Fruit fly (Drosophila melanogaster) whole organism, embryonic: ENCODE measurements around the gene Adgf-C.

Source experiments
- Atf6 ChIP-seq: fragments of 200-800 bp; sonication (Bioruptor generic); IDR thresholded peaks from 2 replicates; pipeline ENCODE4 v1.3.6; 2022; ENCODE audit warnings: missing biosample characterization, missing genetic modification characterization
- CG10321 ChIP-seq: fragments of 200-800 bp; sonication (Bioruptor generic); IDR thresholded peaks from 2 replicates; pipeline ENCODE4 v1.3.6; 2022; ENCODE audit warnings: missing biosample characterization, missing genetic modification characterization
- CG10366 ChIP-seq: fragments of 200-800 bp; sonication (Bioruptor generic); IDR thresholded peaks from 2 replicates; pipeline ENCODE4 v1.3.6; 2022; ENCODE audit warnings: missing biosample characterization, missing genetic modification characterization
- CG11085 ChIP-seq: fragments of 200-800 bp; sonication (Bioruptor generic); IDR thresholded peaks from 2 replicates; pipeline ENCODE4 v1.3.6; 2022; ENCODE audit warnings: missing biosample characterization, missing genetic modification characterization
- CG11723 ChIP-seq: fragments of 200-800 bp; sonication (Bioruptor generic); optimal IDR thresholded peaks from 2 replicates; lab custom pipeline; 2017; ENCODE audit warnings: missing biosample characterization, mild to moderate bottlenecking, missing genetic modification characterization
- CG12299 ChIP-seq: fragments of 200-800 bp; sonication (Bioruptor generic); optimal IDR thresholded peaks from 2 replicates; lab custom pipeline; 2018; ENCODE audit warnings: missing biosample characterization, mild to moderate bottlenecking, missing genetic modification characterization
- CG12942 ChIP-seq: fragments of 200-800 bp; sonication (Bioruptor generic); optimal IDR thresholded peaks from 3 replicates; lab custom pipeline; 2016; ENCODE audit warnings: missing biosample characterization, missing genetic modification characterization
- CG13296 ChIP-seq: fragments of 200-800 bp; sonication (Bioruptor generic); optimal IDR thresholded peaks from 3 replicates; lab custom pipeline; 2018; ENCODE audit warnings: missing biosample characterization, mild to moderate bottlenecking, missing genetic modification characterization
- CG13894 ChIP-seq: fragments of 200-800 bp; sonication (Bioruptor generic); optimal IDR thresholded peaks from 3 replicates; lab custom pipeline; 2018; ENCODE audit warnings: missing biosample characterization, mild to moderate bottlenecking, missing genetic modification characterization, moderate library complexity
- CG16813 ChIP-seq: fragments of 200-800 bp; sonication (Bioruptor generic); IDR thresholded peaks from 3 replicates; pipeline ENCODE4 v1.3.6; 2022; ENCODE audit warnings: missing biosample characterization, missing genetic modification characterization; ENCODE audit not compliant: partially characterized antibody
- CG17829 ChIP-seq: fragments of 200-800 bp; optimal IDR thresholded peaks from 2 replicates; lab custom pipeline; 2019; ENCODE audit warnings: missing biosample characterization, mild to moderate bottlenecking, missing genetic modification characterization, moderate library complexity
- CG2199 ChIP-seq: fragments of 200-800 bp; sonication (Bioruptor generic); IDR thresholded peaks from 3 replicates; pipeline ENCODE4 v1.3.6; 2022; ENCODE audit warnings: missing biosample characterization, missing genetic modification characterization
- CG31365 ChIP-seq: fragments of 200-800 bp; sonication (Bioruptor generic); optimal IDR thresholded peaks from 2 replicates; lab custom pipeline; 2018; ENCODE audit warnings: missing biosample characterization, mild to moderate bottlenecking, missing genetic modification characterization
- CG3407 ChIP-seq: fragments of 200-800 bp; sonication (Bioruptor generic); optimal IDR thresholded peaks from 2 replicates; lab custom pipeline; 2018; ENCODE audit warnings: missing biosample characterization, mild to moderate bottlenecking, missing genetic modification characterization
- CG34422 ChIP-seq: fragments of 200-800 bp; sonication (Bioruptor generic); IDR thresholded peaks from 3 replicates; pipeline ENCODE4 v1.3.6; 2022; ENCODE audit warnings: missing biosample characterization, missing genetic modification characterization
- CG3838 ChIP-seq: fragments of 200-800 bp; sonication (Bioruptor generic); optimal IDR thresholded peaks from 3 replicates; lab custom pipeline; 2016; ENCODE audit warnings: missing biosample characterization, missing genetic modification characterization
- CG3847 ChIP-seq: fragments of 200-800 bp; sonication (Bioruptor generic); IDR thresholded peaks from 2 replicates; pipeline ENCODE4 v1.3.6; 2022; ENCODE audit warnings: missing biosample characterization, missing genetic modification characterization
- CG43689 ChIP-seq: fragments of 200-800 bp; sonication (Bioruptor generic); IDR thresholded peaks from 2 replicates; pipeline ENCODE4 v1.3.6; 2022; ENCODE audit warnings: missing biosample characterization, missing genetic modification characterization
- CG4820 ChIP-seq: fragments of 200-800 bp; sonication (Bioruptor generic); optimal IDR thresholded peaks from 3 replicates; lab custom pipeline; 2016; ENCODE audit warnings: missing biosample characterization, missing genetic modification characterization
- CG5180 ChIP-seq: fragments of 200-800 bp; sonication (Bioruptor generic); optimal IDR thresholded peaks from 3 replicates; lab custom pipeline; 2017; ENCODE audit warnings: missing biosample characterization, missing genetic modification characterization, mild to moderate bottlenecking, moderate library complexity, missing genetic modification reagents
- CG7928 ChIP-seq: fragments of 200-800 bp; sonication (Bioruptor generic); optimal IDR thresholded peaks from 2 replicates; lab custom pipeline; 2017; ENCODE audit warnings: missing biosample characterization, mild to moderate bottlenecking, missing genetic modification characterization
- CG8388 ChIP-seq: fragments of 200-800 bp; sonication (Bioruptor generic); optimal IDR thresholded peaks from 2 replicates; lab custom pipeline; 2019; ENCODE audit warnings: missing biosample characterization, mild to moderate bottlenecking, missing genetic modification characterization, moderate library complexity
- Dll ChIP-seq: fragments of 200-800 bp; sonication (Bioruptor generic); IDR thresholded peaks from 4 replicates; pipeline ENCODE4 v1.3.6; 2022; ENCODE audit warnings: missing biosample characterization, missing genetic modification characterization; ENCODE audit not compliant: partially characterized antibody
- E2f2 ChIP-seq: fragments of 200-800 bp; sonication (Bioruptor generic); IDR thresholded peaks from 2 replicates; pipeline ENCODE4 v1.3.6; 2022; ENCODE audit warnings: missing biosample characterization, missing genetic modification characterization
- Ets65A ChIP-seq: fragments of 200-800 bp; sonication (Bioruptor generic); peaks from one replicate; lab custom pipeline; 2016; ENCODE audit warnings: missing biosample characterization, missing genetic modification characterization
- GATAe ChIP-seq: fragments of 200-800 bp; sonication (Bioruptor generic); conservative IDR thresholded peaks from 2 replicates; pipeline ENCODE4 v1.3.6; 2022; ENCODE audit warnings: missing biosample characterization, missing genetic modification characterization
- H15 ChIP-seq: fragments of 200-800 bp; sonication (Bioruptor generic); IDR thresholded peaks from 3 replicates; pipeline ENCODE4 v1.3.6; 2022; ENCODE audit warnings: missing biosample characterization, missing genetic modification characterization
- HHEX ChIP-seq: fragments of 200-800 bp; sonication (Bioruptor generic); optimal IDR thresholded peaks from 3 replicates; lab custom pipeline; 2017; ENCODE audit warnings: missing biosample characterization, mild to moderate bottlenecking, missing genetic modification characterization, missing genetic modification reagents
- MESR4 ChIP-seq: fragments of 200-800 bp; sonication (Bioruptor generic); optimal IDR thresholded peaks from 2 replicates; lab custom pipeline; 2018; ENCODE audit warnings: missing biosample characterization, mild to moderate bottlenecking, missing genetic modification characterization, moderate library complexity
- Myb ChIP-seq: fragments of 200-800 bp; sonication (Bioruptor generic); optimal IDR thresholded peaks from 2 replicates; lab custom pipeline; 2016; ENCODE audit warnings: missing biosample characterization, missing genetic modification characterization
- Nf-YA ChIP-seq: fragments of 200-800 bp; sonication (Bioruptor generic); IDR thresholded peaks from 2 replicates; pipeline ENCODE4 v1.3.6; 2022; ENCODE audit warnings: missing biosample characterization, missing genetic modification characterization
- Side ChIP-seq: fragments of 200-800 bp; sonication (Bioruptor generic); optimal IDR thresholded peaks from 2 replicates; lab custom pipeline; 2016; ENCODE audit warnings: missing biosample characterization, missing genetic modification characterization
- Trl ChIP-seq, 3 experiments: fragments of >200 bp in 2 of 3; fragments of 200-800 bp in 1 of 3; sonication (Bioruptor generic) in 1 of 3; optimal IDR thresholded peaks; 2 replicates in 1 of 3; 3 replicates in 2 of 3; lab custom pipeline; 2016 to 2017; ENCODE audit warnings: missing biosample characterization in 1 of 3, missing genetic modification characterization in 1 of 3
- Xbp1 ChIP-seq: fragments of 200-800 bp; sonication (Bioruptor generic); optimal IDR thresholded peaks from 3 replicates; lab custom pipeline; 2016; ENCODE audit warnings: missing biosample characterization, mild to moderate bottlenecking, missing genetic modification characterization
- ac ChIP-seq: fragments of 200-800 bp; sonication (Bioruptor generic); optimal IDR thresholded peaks from 3 replicates; lab custom pipeline; 2017; ENCODE audit warnings: missing biosample characterization, mild to moderate bottlenecking, missing genetic modification characterization
- ara ChIP-seq: fragments of 200-800 bp; sonication (Bioruptor generic); IDR thresholded peaks from 2 replicates; pipeline ENCODE4 v1.3.6; 2022; ENCODE audit warnings: missing biosample characterization, missing genetic modification characterization
- ash1 ChIP-seq: fragments of 200-800 bp; sonication (Bioruptor generic); optimal IDR thresholded peaks from 2 replicates; lab custom pipeline; 2018; ENCODE audit warnings: missing biosample characterization, mild to moderate bottlenecking, missing genetic modification characterization
- cg ChIP-seq: fragments of 200-800 bp; sonication (Bioruptor generic); optimal IDR thresholded peaks from 3 replicates; lab custom pipeline; 2019; ENCODE audit warnings: missing biosample characterization, mild to moderate bottlenecking, missing genetic modification characterization, moderate library complexity
- chn ChIP-seq: fragments of 200-800 bp; sonication (Bioruptor generic); optimal IDR thresholded peaks from 2 replicates; lab custom pipeline; 2016; ENCODE audit warnings: missing biosample characterization, missing genetic modification characterization
- crp ChIP-seq, 2 experiments: fragments of 200-800 bp; sonication (Bioruptor generic); optimal IDR thresholded peaks; 2 replicates in 1 of 2; 3 replicates in 1 of 2; lab custom pipeline; 2017; ENCODE audit warnings: missing biosample characterization in 2 of 2, missing genetic modification characterization in 2 of 2, mild to moderate bottlenecking in 1 of 2, moderate library complexity in 1 of 2
- ewg ChIP-seq: fragments of 200-800 bp; sonication (Bioruptor generic); optimal IDR thresholded peaks from 3 replicates; lab custom pipeline; 2017; ENCODE audit warnings: mild to moderate bottlenecking, missing biosample characterization, missing genetic modification reagents, missing genetic modification characterization
- gcm2 ChIP-seq: fragments of 200-800 bp; sonication (Bioruptor generic); optimal IDR thresholded peaks from 2 replicates; lab custom pipeline; 2016; ENCODE audit warnings: missing biosample characterization, missing genetic modification characterization
- h ChIP-seq: fragments of >200 bp; optimal IDR thresholded peaks from 2 replicates; lab custom pipeline; 2017
- hth ChIP-seq: fragments of >200 bp; optimal IDR thresholded peaks from 2 replicates; lab custom pipeline; 2017; ENCODE audit warnings: inconsistent platforms
- jing ChIP-seq: fragments of 200-800 bp; sonication (Bioruptor generic); optimal IDR thresholded peaks from 2 replicates; lab custom pipeline; 2018; ENCODE audit warnings: missing biosample characterization, mild to moderate bottlenecking, missing genetic modification characterization
- klu ChIP-seq: fragments of 200-800 bp; sonication (Bioruptor generic); IDR thresholded peaks from 2 replicates; pipeline ENCODE4 v1.3.6; 2022; ENCODE audit warnings: missing biosample characterization, missing genetic modification characterization
- nerfin-1 ChIP-seq: fragments of 200-800 bp; sonication (Bioruptor generic); optimal IDR thresholded peaks from 3 replicates; lab custom pipeline; 2019; ENCODE audit warnings: missing biosample characterization, mild to moderate bottlenecking, missing genetic modification characterization, moderate library complexity
- nerfin-2 ChIP-seq: fragments of 200-800 bp; sonication (Bioruptor generic); IDR thresholded peaks from 2 replicates; pipeline ENCODE4 v1.3.6; 2022; ENCODE audit warnings: missing biosample characterization, missing genetic modification characterization; ENCODE audit not compliant: partially characterized antibody
- nmo ChIP-seq: fragments of 200-800 bp; sonication (Bioruptor generic); optimal IDR thresholded peaks from 2 replicates; lab custom pipeline; 2018; ENCODE audit warnings: missing biosample characterization, mild to moderate bottlenecking, missing genetic modification characterization, moderate library complexity
- row ChIP-seq: fragments of 200-800 bp; sonication (Bioruptor generic); IDR thresholded peaks from 3 replicates; pipeline ENCODE4 v1.3.6; 2022; ENCODE audit warnings: missing biosample characterization, missing genetic modification characterization
- yki ChIP-seq: fragments of >200 bp; optimal IDR thresholded peaks from 3 replicates; lab custom pipeline; 2018
- zen2 ChIP-seq: fragments of 200-800 bp; sonication (Bioruptor generic); IDR thresholded peaks from 3 replicates; pipeline ENCODE4 v1.3.6; 2022; ENCODE audit warnings: missing biosample characterization, missing genetic modification characterization; ENCODE audit not compliant: partially characterized antibody

Gene Adgf-C

dm6 chr3R:13699350-13699749, 7.2 kb upstream of the Adgf-C start (continued):
- TF ChIP-seq Xbp1 (no peak), CG10366 (no peak), CG10321 (GFP tag; lab: Robert Waterston, UW) (no peak), Nf-YA (GFP tag; lab: Robert Waterston, UW) (no peak), yki (lab: Kevin White, UChicago) (no peak), jing (GFP tag; lab: Kevin White, UChicago) (no peak), nerfin-1 (no peak), Myb (GFP tag; lab: Kevin White, UChicago) (peak; percentile 91), CG3838 (GFP tag; lab: Kevin White, UChicago) (no peak), CG34422 (GFP tag; lab: Robert Waterston, UW) (no peak), CG3847 (GFP tag; lab: Robert Waterston, UW) (no peak), CG11723 (GFP tag; lab: Kevin White, UChicago) (no peak), HHEX (no peak), ash1 (no peak), crp (GFP tag; optimal IDR thresholded peaks at IDR 0.05; lab: Kevin White, UChicago) (peak; percentile 41 to 92), nmo (no peak), Side (no peak), E2f2 (GFP tag; lab: Robert Waterston, UW) (peak; percentile 48), nerfin-2 (GFP tag; lab: Robert Waterston, UW) (0 out of 2 replicates have a peak, but pooled peaks have one; percentile 17), ac (no peak), CG12942 (no peak), Dll (GFP tag; lab: Robert Waterston, UW) (0 out of 4 replicates have a peak, but pooled peaks have one; percentile 46), CG12299 (no peak), Ets65A (no peak), CG5180 (GFP tag; lab: Kevin White, UChicago) (no peak), H15 (GFP tag; lab: Robert Waterston, UW) (no peak), klu (no peak), ewg (GFP tag; lab: Kevin White, UChicago) (no peak), MESR4 (GFP tag; lab: Kevin White, UChicago) (peak; percentile 47), CG31365 (tag; lab: Kevin White, UChicago) (no peak), gcm2 (GFP tag; lab: Kevin White, UChicago) (no peak), chn (GFP tag; lab: Kevin White, UChicago) (no peak), CG7928 (GFP tag; lab: Kevin White, UChicago) (no peak), CG43689 (no peak), hth (lab: Kevin White, UChicago) (no peak), CG11085 (GFP tag; lab: Robert Waterston, UW) (no peak), Trl (optimal IDR thresholded peaks at IDR 0.05; lab: Kevin White, UChicago) (no peak), Trl (GFP tag; optimal IDR thresholded peaks at IDR 0.05; lab: Kevin White, UChicago) (no peak), CG2199 (no peak), CG3407 (GFP tag; lab: Kevin White, UChicago) (no peak), Atf6 (GFP tag; lab: Robert Waterston, UW) (no peak), CG13296 (GFP tag; lab: Kevin White, UChicago) (no peak), CG8388 (GFP tag; lab: Kevin White, UChicago) (peak; percentile 96), ara (no peak), CG16813 (GFP tag; lab: Robert Waterston, UW) (no peak), CG13894 (no peak), row (GFP tag; lab: Robert Waterston, UW) (no peak; the same call in 2 of the 3 replicates), zen2 (GFP tag; lab: Robert Waterston, UW) (no peak), h (lab: Kevin White, UChicago) (no peak), GATAe (GFP tag; lab: Robert Waterston, UW) (no peak), cg (no peak), CG4820 (GFP tag; lab: Kevin White, UChicago) (no peak), CG17829 (tag; lab: Kevin White, UChicago) (no peak)
